Worm (Caenorhabditis elegans) whole organism, L2 larva: ENCODE results near the gene brc-1.

Source experiments
- C34F6.9 ChIP-seq: fragments of 150-350 bp; optimal IDR thresholded peaks from 2 replicates; lab custom pipeline; 2014; ENCODE audit warnings: missing biosample characterization, missing genetic modification characterization
- F13H6.1 ChIP-seq: sonication (generic microtip); optimal IDR thresholded peaks from 2 replicates; lab custom pipeline; 2016; ENCODE audit warnings: missing genetic modification characterization, missing compliant biosample characterization
- R02D3.7 ChIP-seq: fragments of 150-350 bp; optimal IDR thresholded peaks from 2 replicates; lab custom pipeline; 2014; ENCODE audit warnings: missing biosample characterization, missing genetic modification characterization
- Y55F3AM.14 ChIP-seq: fragments of 200-800 bp; sonication (Bioruptor generic); optimal IDR thresholded peaks from 2 replicates; lab custom pipeline; 2018; ENCODE audit warnings: mild to moderate bottlenecking, missing genetic modification characterization, missing compliant biosample characterization
- ZK546.5 ChIP-seq: sonication (generic microtip); optimal IDR thresholded peaks from 2 replicates; lab custom pipeline; 2017; ENCODE audit warnings: missing biosample characterization, missing genetic modification characterization
- alr-1 ChIP-seq: fragments of 150-350 bp; optimal IDR thresholded peaks from 2 replicates; lab custom pipeline; 2014; ENCODE audit warnings: missing biosample characterization, missing genetic modification characterization
- aly-2 ChIP-seq: fragments of 150-350 bp; optimal IDR thresholded peaks from 2 replicates; lab custom pipeline; 2014; ENCODE audit warnings: missing biosample characterization, missing genetic modification characterization
- blmp-1 ChIP-seq: sonication (generic microtip); optimal IDR thresholded peaks from 2 replicates; lab custom pipeline; 2017; ENCODE audit warnings: missing genetic modification characterization, mild to moderate bottlenecking, missing compliant biosample characterization, antibody characterized with exemption, moderate library complexity; ENCODE audit not compliant: insufficient read depth
- ceh-16 ChIP-seq: fragments of 150-350 bp; optimal IDR thresholded peaks from 2 replicates; lab custom pipeline; 2014; ENCODE audit warnings: missing biosample characterization, missing genetic modification characterization
- ceh-82 ChIP-seq: fragments of 150-350 bp; optimal IDR thresholded peaks from 2 replicates; lab custom pipeline; 2014; ENCODE audit warnings: missing biosample characterization, missing genetic modification characterization
- crh-2 ChIP-seq: sonication (generic microtip); optimal IDR thresholded peaks from 2 replicates; lab custom pipeline; 2017; ENCODE audit warnings: missing biosample characterization, missing genetic modification characterization
- dmd-4 ChIP-seq: sonication (generic microtip); optimal IDR thresholded peaks from 2 replicates; lab custom pipeline; 2017; ENCODE audit warnings: missing biosample characterization, missing genetic modification characterization
- egl-27 ChIP-seq: sonication (generic microtip); optimal IDR thresholded peaks from 3 replicates; lab custom pipeline; 2017; ENCODE audit warnings: missing biosample characterization, missing genetic modification reagents, missing genetic modification characterization
- elt-1 ChIP-seq: fragments of 150-350 bp; optimal IDR thresholded peaks from 2 replicates; lab custom pipeline; 2014; ENCODE audit warnings: missing biosample characterization, missing genetic modification characterization
- elt-3 ChIP-seq: sonication (generic microtip); optimal IDR thresholded peaks from 2 replicates; lab custom pipeline; 2017; ENCODE audit warnings: missing biosample characterization, missing genetic modification characterization
- fos-1 ChIP-seq: fragments of 150-350 bp; optimal IDR thresholded peaks from 2 replicates; lab custom pipeline; 2014; ENCODE audit warnings: missing biosample characterization, missing genetic modification characterization
- gmeb-1 ChIP-seq: fragments of 150-350 bp; optimal IDR thresholded peaks from 2 replicates; lab custom pipeline; 2014; ENCODE audit warnings: missing biosample characterization, missing genetic modification characterization
- lin-11 ChIP-seq: fragments of 150-350 bp; sonication (generic microtip); optimal IDR thresholded peaks from 2 replicates; lab custom pipeline; 2014; ENCODE audit warnings: missing biosample characterization, missing genetic modification characterization, inconsistent platforms, mixed read lengths
- lin-13 ChIP-seq: fragments of 150-350 bp; optimal IDR thresholded peaks from 2 replicates; lab custom pipeline; 2014; ENCODE audit warnings: missing biosample characterization, missing genetic modification reagents, missing genetic modification characterization
- lin-39 ChIP-seq: fragments of 150-350 bp; optimal IDR thresholded peaks from 2 replicates; lab custom pipeline; 2014; ENCODE audit warnings: missing biosample characterization, missing genetic modification reagents, missing genetic modification characterization
- lsy-2 ChIP-seq, 2 experiments: fragments of 150-350 bp in 1 of 2; sonication (generic microtip) in 1 of 2; optimal IDR thresholded peaks; 2 replicates each; lab custom pipeline; 2014 to 2017; ENCODE audit warnings: missing biosample characterization in 2 of 2, missing genetic modification characterization in 2 of 2
- mab-5 ChIP-seq: fragments of 150-350 bp; optimal IDR thresholded peaks from 2 replicates; lab custom pipeline; 2014; ENCODE audit warnings: missing biosample characterization, missing genetic modification characterization
- mbf-1 ChIP-seq: sonication (generic microtip); optimal IDR thresholded peaks from 2 replicates; lab custom pipeline; 2017; ENCODE audit warnings: missing biosample characterization, missing genetic modification characterization
- mdl-1 ChIP-seq, 2 experiments: fragments of 150-350 bp in 1 of 2; sonication (generic microtip) in 1 of 2; optimal IDR thresholded peaks; 2 replicates each; lab custom pipeline; 2017; ENCODE audit warnings: missing biosample characterization in 2 of 2, missing genetic modification characterization in 2 of 2
- nhr-10 ChIP-seq: sonication (generic microtip); optimal IDR thresholded peaks from 2 replicates; lab custom pipeline; 2017; ENCODE audit warnings: missing biosample characterization, missing genetic modification characterization
- nhr-11 ChIP-seq: fragments of 150-350 bp; optimal IDR thresholded peaks from 2 replicates; lab custom pipeline; 2014; ENCODE audit warnings: missing biosample characterization, missing genetic modification characterization
- nhr-129 ChIP-seq: fragments of 150-350 bp; optimal IDR thresholded peaks from 2 replicates; lab custom pipeline; 2014; ENCODE audit warnings: missing biosample characterization, missing genetic modification characterization
- nhr-21 ChIP-seq: fragments of 150-350 bp; optimal IDR thresholded peaks from 2 replicates; lab custom pipeline; 2014; ENCODE audit warnings: missing biosample characterization, missing genetic modification characterization
- nhr-23 ChIP-seq: fragments of 150-350 bp; optimal IDR thresholded peaks from 2 replicates; lab custom pipeline; 2014; ENCODE audit warnings: missing biosample characterization, missing genetic modification reagents, missing genetic modification characterization
- nhr-25 ChIP-seq: fragments of 150-350 bp; sonication (generic microtip); optimal IDR thresholded peaks from 3 replicates; lab custom pipeline; 2014; ENCODE audit warnings: missing biosample characterization, missing genetic modification characterization
- nhr-77 ChIP-seq: fragments of 150-350 bp; optimal IDR thresholded peaks from 2 replicates; lab custom pipeline; 2014; ENCODE audit warnings: missing biosample characterization, missing genetic modification characterization
- peb-1 ChIP-seq: fragments of 150-350 bp; optimal IDR thresholded peaks from 2 replicates; lab custom pipeline; 2014; ENCODE audit warnings: missing biosample characterization, missing genetic modification characterization
- sem-4 ChIP-seq: fragments of 150-350 bp; optimal IDR thresholded peaks from 2 replicates; lab custom pipeline; 2014; ENCODE audit warnings: missing biosample characterization, missing genetic modification reagents, missing genetic modification characterization
- skn-1 ChIP-seq: sonication (generic microtip); optimal IDR thresholded peaks from 2 replicates; lab custom pipeline; 2017; ENCODE audit warnings: missing biosample characterization, missing genetic modification characterization
- sma-3 ChIP-seq: sonication (generic microtip); optimal IDR thresholded peaks from 2 replicates; lab custom pipeline; 2016; ENCODE audit warnings: missing genetic modification reagents, missing genetic modification characterization, missing compliant biosample characterization
- sma-9 ChIP-seq, 2 experiments: fragments of 150-350 bp in 1 of 2; sonication (generic microtip) in 1 of 2; optimal IDR thresholded peaks; 2 replicates each; lab custom pipeline; 2014 to 2016; ENCODE audit warnings: missing genetic modification characterization in 2 of 2, mild to moderate bottlenecking in 1 of 2, missing biosample characterization in 1 of 2, missing compliant biosample characterization in 1 of 2, missing genetic modification reagents in 1 of 2, moderate library complexity in 1 of 2
- snpc-4 ChIP-seq: fragments of 150-350 bp; optimal IDR thresholded peaks from 2 replicates; lab custom pipeline; 2014; ENCODE audit warnings: missing biosample characterization, missing genetic modification characterization
- unc-55 ChIP-seq: fragments of 150-350 bp; sonication (generic microtip); optimal IDR thresholded peaks from 3 replicates; lab custom pipeline; 2014; ENCODE audit warnings: missing biosample characterization, missing genetic modification reagents, missing genetic modification characterization
- unc-62 ChIP-seq: fragments of 150-350 bp; optimal IDR thresholded peaks from 2 replicates; lab custom pipeline; 2014; ENCODE audit warnings: missing biosample characterization, missing genetic modification reagents, missing genetic modification characterization
- zag-1 ChIP-seq: fragments of 150-350 bp; optimal IDR thresholded peaks from 2 replicates; lab custom pipeline; 2014; ENCODE audit warnings: missing biosample characterization, missing genetic modification characterization
- ztf-11 ChIP-seq: sonication (generic microtip); optimal IDR thresholded peaks from 2 replicates; lab custom pipeline; 2017; ENCODE audit warnings: missing biosample characterization, missing genetic modification characterization
- ztf-4 ChIP-seq: fragments of 150-350 bp; optimal IDR thresholded peaks from 2 replicates; lab custom pipeline; 2014; ENCODE audit warnings: missing biosample characterization, missing genetic modification characterization

brc-1 gene

DNA sequence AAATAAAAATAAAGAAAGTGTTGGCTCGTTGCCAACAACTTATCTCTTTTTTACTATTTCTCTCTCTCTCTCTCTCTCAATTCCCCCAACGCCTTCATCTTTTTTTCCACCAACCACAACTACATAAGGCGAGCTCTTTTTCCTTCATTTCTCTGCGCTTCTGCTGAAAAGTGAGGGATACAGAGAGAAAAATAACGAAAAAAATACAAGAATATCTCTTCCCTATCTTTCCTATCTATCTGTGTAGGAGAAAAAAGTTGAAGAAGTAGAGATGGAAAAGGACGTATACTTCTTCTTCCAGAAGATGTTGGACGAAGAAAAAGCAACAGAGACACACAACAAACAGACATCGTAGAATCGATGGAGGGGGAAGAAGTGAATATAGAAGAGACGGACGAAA, 36.1 kb upstream of the brc-1 start (continued):
- TF ChIP-seq blmp-1 (tag; lab: Kevin White, UChicago) (no peak), mab-5 (tag; lab: Kevin White, UChicago) (no peak), lsy-2 (tag; optimal IDR thresholded peaks at IDR 0.05; lab: Kevin White, UChicago) (peak in 1 of 2 experiments; percentile 60), ZK546.5 (tag; lab: Kevin White, UChicago) (no peak), egl-27 (tag; lab: Kevin White, UChicago) (no peak), zag-1 (tag; lab: Kevin White, UChicago) (peak; percentile 26), sem-4 (tag; lab: Kevin White, UChicago) (no peak), aly-2 (tag; lab: Kevin White, UChicago) (no peak), mdl-1 (tag; optimal IDR thresholded peaks at IDR 0.05; lab: Kevin White, UChicago) (no peak), lin-13 (GFP tag; lab: Kevin White, UChicago) (peak; percentile 30), nhr-10 (tag; lab: Kevin White, UChicago) (no peak)

DNA sequence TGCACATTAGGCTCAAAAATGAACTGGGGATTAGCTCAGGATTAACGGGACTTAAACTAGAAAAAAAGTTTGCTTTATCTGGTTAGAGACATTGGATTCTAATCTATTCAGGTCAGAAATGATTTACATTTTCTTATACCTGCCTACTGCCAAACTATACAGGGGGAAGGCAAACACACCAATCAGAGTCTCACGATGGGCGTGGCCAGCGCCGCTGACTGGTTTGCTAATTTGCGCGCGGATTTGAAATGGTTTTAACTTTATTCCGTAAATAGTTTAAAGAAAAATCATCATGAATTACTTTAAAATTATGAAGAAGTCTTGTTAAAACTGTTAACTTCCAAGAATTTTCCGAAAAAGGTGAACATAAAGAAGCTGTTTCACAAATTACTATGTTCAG, 35.6 kb upstream of the brc-1 start:
- TF ChIP-seq snpc-4 (tag; lab: Kevin White, UChicago) (no peak), elt-3 (tag; lab: Kevin White, UChicago) (no peak), nhr-23 (tag; lab: Kevin White, UChicago) (no peak), ztf-4 (no peak), lin-39 (tag; lab: Kevin White, UChicago) (no peak), nhr-10 (tag; lab: Kevin White, UChicago) (no peak), nhr-11 (tag; lab: Kevin White, UChicago) (no peak), lin-13 (GFP tag; lab: Kevin White, UChicago) (no peak), ztf-11 (tag; lab: Kevin White, UChicago) (no peak), aly-2 (tag; lab: Kevin White, UChicago) (no peak), ZK546.5 (tag; lab: Kevin White, UChicago) (no peak), sma-3 (GFP tag; lab: Kevin White, UChicago) (no peak), C34F6.9 (tag; lab: Kevin White, UChicago) (no peak), peb-1 (tag; lab: Kevin White, UChicago) (no peak), sma-9 (GFP tag; optimal IDR thresholded peaks at IDR 0.05; lab: Kevin White, UChicago) (no peak), sma-9 (tag; optimal IDR thresholded peaks at IDR 0.05; lab: Kevin White, UChicago) (no peak), R02D3.7 (no peak), Y55F3AM.14 (GFP tag; lab: Kevin White, UChicago) (no peak), F13H6.1 (tag; lab: Kevin White, UChicago) (no peak), sem-4 (tag; lab: Kevin White, UChicago) (no peak)

- TF ChIP-seq nhr-10 (tag; lab: Kevin White, UChicago) (no peak), fos-1 (peak; percentile 84)
These were observed 31.2 kb upstream of the brc-1 start for ce11 chrIII:3893992-3894391.

DNA sequence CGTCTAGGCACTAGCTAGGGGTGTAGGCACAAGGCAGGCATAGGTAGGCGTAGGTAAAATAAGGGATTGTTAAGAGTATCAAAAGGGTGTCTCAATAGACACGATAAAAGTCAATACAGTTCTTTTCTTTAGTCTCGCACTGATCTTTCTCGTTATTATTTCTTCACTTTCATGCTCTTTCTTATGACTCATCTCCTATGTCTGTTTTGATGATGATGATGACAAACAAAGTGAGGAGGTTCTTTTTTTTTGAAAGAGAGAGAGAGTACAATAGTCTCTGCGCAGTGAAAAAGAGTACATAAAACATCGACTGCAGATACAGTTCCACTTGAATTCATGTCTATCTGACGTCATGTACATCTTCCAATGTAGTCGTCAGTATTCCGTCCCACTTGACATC, 27.1 kb upstream of the brc-1 start:
- no peak for TF ChIP-seq lin-39 (tag; lab: Kevin White, UChicago)
- no peak for TF ChIP-seq peb-1 (tag; lab: Kevin White, UChicago)
- TF ChIP-seq alr-1 = no peak
- no peak for TF ChIP-seq nhr-11 (tag; lab: Kevin White, UChicago)
- no peak for TF ChIP-seq dmd-4 (tag; lab: Kevin White, UChicago)
- TF ChIP-seq F13H6.1 (tag; lab: Kevin White, UChicago) = no peak
- TF ChIP-seq unc-62 = no peak
- no peak for TF ChIP-seq nhr-21 (tag; lab: Kevin White, UChicago)
- TF ChIP-seq ceh-16 (tag; lab: Kevin White, UChicago) = no peak
- TF ChIP-seq lin-13 (GFP tag; lab: Kevin White, UChicago) = no peak

ce11 chrIII:3887586-3887985, 24.8 kb upstream of the brc-1 start:
- TF ChIP-seq skn-1 (tag; lab: Kevin White, UChicago) (no peak), mbf-1 (tag; lab: Kevin White, UChicago) (no peak), fos-1 (peak; percentile 77), R02D3.7 (no peak), mdl-1 (tag; optimal IDR thresholded peaks at IDR 0.05; lab: Kevin White, UChicago) (no peak), unc-55 (GFP tag; lab: Kevin White, UChicago) (no peak), blmp-1 (tag; lab: Kevin White, UChicago) (no peak), ceh-16 (tag; lab: Kevin White, UChicago) (no peak), nhr-25 (tag; lab: Kevin White, UChicago) (no peak), crh-2 (tag; lab: Kevin White, UChicago) (peak; percentile 36), mab-5 (tag; lab: Kevin White, UChicago) (no peak), lin-11 (tag; lab: Kevin White, UChicago) (no peak), alr-1 (no peak), ceh-82 (tag; lab: Kevin White, UChicago) (no peak), nhr-129 (tag; lab: Kevin White, UChicago) (no peak), elt-1 (tag; lab: Kevin White, UChicago) (no peak), ztf-11 (tag; lab: Kevin White, UChicago) (no peak), lin-39 (tag; lab: Kevin White, UChicago) (no peak), dmd-4 (tag; lab: Kevin White, UChicago) (no peak), gmeb-1 (peak; percentile 29), Y55F3AM.14 (GFP tag; lab: Kevin White, UChicago) (no peak), lin-13 (GFP tag; lab: Kevin White, UChicago) (no peak), egl-27 (tag; lab: Kevin White, UChicago) (no peak), nhr-10 (tag; lab: Kevin White, UChicago) (no peak), aly-2 (tag; lab: Kevin White, UChicago) (no peak), F13H6.1 (tag; lab: Kevin White, UChicago) (peak; percentile 53), nhr-77 (tag; lab: Kevin White, UChicago) (no peak), snpc-4 (tag; lab: Kevin White, UChicago) (no peak)
